Fruit fly (Drosophila melanogaster) whole organism, wandering third instar larva: ENCODE data around the gene RpS17.

Source experiments
- Abd-B ChIP-seq: fragments of >200 bp; optimal IDR thresholded peaks from 2 replicates; lab custom pipeline; 2017; ENCODE audit warnings: missing biosample characterization, missing genetic modification characterization
- CG32264 ChIP-seq: fragments of 200-800 bp; sonication (Bioruptor generic); optimal IDR thresholded peaks from 2 replicates; lab custom pipeline; 2016; ENCODE audit warnings: missing biosample characterization, missing genetic modification characterization
- CG9705 ChIP-seq: fragments of 200-800 bp; sonication (Bioruptor generic); optimal IDR thresholded peaks from 2 replicates; lab custom pipeline; 2018; ENCODE audit warnings: missing biosample characterization, mild to moderate bottlenecking, missing genetic modification characterization
- CrebA ChIP-seq: fragments of 200-800 bp; sonication (Bioruptor generic); optimal IDR thresholded peaks from 2 replicates; lab custom pipeline; 2016; ENCODE audit warnings: missing biosample characterization, mild to moderate bottlenecking, missing genetic modification characterization, borderline replicate concordance
- Dfd ChIP-seq: fragments of >200 bp; optimal IDR thresholded peaks from 2 replicates; lab custom pipeline; 2017; ENCODE audit warnings: missing biosample characterization, missing genetic modification characterization
- Dif ChIP-seq: fragments of 200-275, 200-300 bp; sonication (Bioruptor generic); optimal IDR thresholded peaks from 2 replicates; lab custom pipeline; 2018; ENCODE audit warnings: missing biosample characterization, missing genetic modification characterization; ENCODE audit not compliant: partially characterized antibody
- GATAd ChIP-seq: sonication (Bioruptor generic); optimal IDR thresholded peaks from 2 replicates; lab custom pipeline; 2016; ENCODE audit warnings: missing biosample characterization, missing genetic modification characterization
- HLH106 ChIP-seq: fragments of 200-800 bp; optimal IDR thresholded peaks from 3 replicates; lab custom pipeline; 2019; ENCODE audit warnings: missing biosample characterization, mild to moderate bottlenecking, missing genetic modification characterization, moderate library complexity
- Hnf4 ChIP-seq: fragments of 200-800 bp; sonication (Bioruptor generic); optimal IDR thresholded peaks from 2 replicates; lab custom pipeline; 2016; ENCODE audit warnings: missing biosample characterization, mild to moderate bottlenecking, missing genetic modification characterization
- Hr78 ChIP-seq: fragments of >200 bp; optimal IDR thresholded peaks from 2 replicates; lab custom pipeline; 2017; ENCODE audit warnings: missing biosample characterization, missing genetic modification characterization
- Hr83 ChIP-seq: fragments of 200-300 bp; sonication (Bioruptor generic); optimal IDR thresholded peaks from 2 replicates; lab custom pipeline; 2016; ENCODE audit warnings: missing biosample characterization, mild to moderate bottlenecking, missing genetic modification characterization, moderate library complexity; ENCODE audit not compliant: poor library complexity, severe bottlenecking
- Jra ChIP-seq: sonication (Bioruptor generic); optimal IDR thresholded peaks from 2 replicates; lab custom pipeline; 2016; ENCODE audit warnings: missing biosample characterization, missing genetic modification characterization
- Mio ChIP-seq: sonication (Bioruptor generic); optimal IDR thresholded peaks from 2 replicates; lab custom pipeline; 2016; ENCODE audit warnings: missing biosample characterization, missing genetic modification characterization
- Myc ChIP-seq: fragments of >200 bp; optimal IDR thresholded peaks from 2 replicates; lab custom pipeline; 2017
- N ChIP-seq: fragments of >200 bp; optimal IDR thresholded peaks from 2 replicates; lab custom pipeline; 2018; ENCODE audit warnings: missing biosample characterization, missing external identifiers, missing genetic modification characterization
- OdsH ChIP-seq: fragments of 200-800 bp; sonication (Bioruptor generic); optimal IDR thresholded peaks from 2 replicates; lab custom pipeline; 2016; ENCODE audit warnings: missing biosample characterization, mild to moderate bottlenecking, missing genetic modification characterization
- Rel ChIP-seq, 2 experiments: fragments of 200-800 bp; sonication (Bioruptor generic) in 1 of 2; optimal IDR thresholded peaks; 2 replicates in 1 of 2; 3 replicates in 1 of 2; lab custom pipeline; 2016 to 2019; ENCODE audit warnings: mild to moderate bottlenecking in 2 of 2, missing biosample characterization in 2 of 2, missing genetic modification characterization in 2 of 2, moderate library complexity in 1 of 2
- Sp1 ChIP-seq: fragments of 200-800 bp; sonication (Bioruptor generic); optimal IDR thresholded peaks from 3 replicates; lab custom pipeline; 2019; ENCODE audit warnings: missing biosample characterization, mild to moderate bottlenecking, missing genetic modification characterization, moderate library complexity
- br ChIP-seq: fragments of 200-800 bp; sonication (Bioruptor generic); optimal IDR thresholded peaks from 2 replicates; lab custom pipeline; 2016; ENCODE audit warnings: missing biosample characterization, missing genetic modification characterization
- brk ChIP-seq: fragments of 200-800 bp; sonication (Bioruptor generic); optimal IDR thresholded peaks from 2 replicates; lab custom pipeline; 2016; ENCODE audit warnings: missing biosample characterization, mild to moderate bottlenecking, missing genetic modification characterization
- dmrt93B ChIP-seq: fragments of 200-800 bp; sonication (Bioruptor generic); optimal IDR thresholded peaks from 2 replicates; lab custom pipeline; 2018; ENCODE audit warnings: missing biosample characterization, mild to moderate bottlenecking, missing genetic modification characterization
- dsf ChIP-seq: sonication (Bioruptor generic); optimal IDR thresholded peaks from 2 replicates; lab custom pipeline; 2016; ENCODE audit warnings: missing biosample characterization, missing genetic modification characterization, borderline replicate concordance
- ey ChIP-seq: fragments of 200-800 bp; sonication (Bioruptor generic); optimal IDR thresholded peaks from 2 replicates; lab custom pipeline; 2016; ENCODE audit warnings: missing biosample characterization, missing genetic modification characterization
- foxo ChIP-seq, 2 experiments: fragments of 200-800 bp; sonication (Bioruptor generic); optimal IDR thresholded peaks; 2 replicates in 1 of 2; 3 replicates in 1 of 2; lab custom pipeline; 2016 to 2017; ENCODE audit warnings: missing biosample characterization in 2 of 2, missing genetic modification characterization in 2 of 2
- fru ChIP-seq: fragments of 200-800 bp; sonication (Bioruptor generic); optimal IDR thresholded peaks from 3 replicates; lab custom pipeline; 2016; ENCODE audit warnings: missing biosample characterization, mild to moderate bottlenecking, missing genetic modification characterization
- h ChIP-seq: fragments of 200-800 bp; sonication (Bioruptor generic); optimal IDR thresholded peaks from 3 replicates; lab custom pipeline; 2016; ENCODE audit warnings: missing biosample characterization, mild to moderate bottlenecking, missing genetic modification characterization
- jim ChIP-seq: fragments of 175-275, 200-325 bp; sonication (Bioruptor generic); optimal IDR thresholded peaks from 2 replicates; lab custom pipeline; 2016; ENCODE audit warnings: missing biosample characterization, mild to moderate bottlenecking, missing genetic modification characterization
- lola ChIP-seq: fragments of >200 bp; optimal IDR thresholded peaks from 2 replicates; lab custom pipeline; 2017; ENCODE audit warnings: missing biosample characterization, missing genetic modification characterization
- pan ChIP-seq: fragments of >200 bp; optimal IDR thresholded peaks from 2 replicates; lab custom pipeline; 2017
- psq ChIP-seq: fragments of 200-800 bp; sonication (Bioruptor generic); optimal IDR thresholded peaks from 3 replicates; lab custom pipeline; 2017; ENCODE audit warnings: missing biosample characterization, mild to moderate bottlenecking, missing genetic modification characterization, moderate library complexity
- sage ChIP-seq: fragments of 200-800 bp; sonication (Bioruptor generic); optimal IDR thresholded peaks from 2 replicates; lab custom pipeline; 2016; ENCODE audit warnings: missing biosample characterization, mild to moderate bottlenecking, missing genetic modification characterization
- sv ChIP-seq: fragments of 200-800 bp; sonication (Bioruptor generic); optimal IDR thresholded peaks from 3 replicates; lab custom pipeline; 2016; ENCODE audit warnings: missing biosample characterization, missing genetic modification characterization
- tai ChIP-seq: sonication (Bioruptor generic); optimal IDR thresholded peaks from 2 replicates; lab custom pipeline; 2016; ENCODE audit warnings: missing biosample characterization, missing genetic modification characterization
- usp ChIP-seq: fragments of >200 bp; optimal IDR thresholded peaks from 2 replicates; lab custom pipeline; 2017; ENCODE audit warnings: missing biosample characterization, missing genetic modification characterization
- woc ChIP-seq: sonication (Bioruptor generic); optimal IDR thresholded peaks from 2 replicates; lab custom pipeline; 2016; ENCODE audit warnings: missing biosample characterization, mild to moderate bottlenecking, missing genetic modification characterization

RpS17 gene

dm6 chr3L:9467763-9468206 is 38.2 kb upstream of the RpS17 start (continued):
- TF ChIP-seq Rel (GFP tag; optimal IDR thresholded peaks at IDR 0.05; lab: Kevin White, UChicago) (peak; percentile 68), Rel (tag; optimal IDR thresholded peaks at IDR 0.05; lab: Kevin White, UChicago) (no peak)
- TF ChIP-seq, all 38 proteins: peak for 5

- TF ChIP-seq dsf (GFP tag; lab: Kevin White, UChicago) (no peak), sv (GFP tag; lab: Kevin White, UChicago) (no peak), sage (GFP tag; lab: Kevin White, UChicago) (no peak), foxo (GFP tag; optimal IDR thresholded peaks at IDR 0.05; lab: Kevin White, UChicago) (no peak)
Measured at dm6 chr3L:9467267-9467666, 37.6 kb upstream of the RpS17 start.

- TF ChIP-seq CrebA (GFP tag; lab: Kevin White, UChicago) (no peak), fru (GFP tag; lab: Kevin White, UChicago) (peak; percentile 18), HLH106 (no peak), Myc (lab: Kevin White, UChicago) (no peak)
Measured at dm6 chr3L:9466595-9466994, 37.0 kb upstream of the RpS17 start.

dm6 chr3L:9465652-9466244 is 36.1 kb upstream of the RpS17 start:
- TF ChIP-seq psq (GFP tag; lab: Kevin White, UChicago) (no peak), Abd-B (GFP tag; lab: Kevin White, UChicago) (no peak), tai (no peak), dsf (GFP tag; lab: Kevin White, UChicago) (no peak), sage (GFP tag; lab: Kevin White, UChicago) (no peak), Jra (no peak), pan (no peak), Hr78 (GFP tag; lab: Kevin White, UChicago) (no peak), br (GFP tag; lab: Kevin White, UChicago) (no peak), brk (no peak), Sp1 (GFP tag; lab: Kevin White, UChicago) (no peak), CG9705 (GFP tag; lab: Kevin White, UChicago) (no peak), Rel (GFP tag; optimal IDR thresholded peaks at IDR 0.05; lab: Kevin White, UChicago) (no peak), Rel (tag; optimal IDR thresholded peaks at IDR 0.05; lab: Kevin White, UChicago) (no peak), woc (GFP tag; lab: Kevin White, UChicago) (no peak), CG32264 (GFP tag; lab: Kevin White, UChicago) (no peak), sv (GFP tag; lab: Kevin White, UChicago) (no peak), CrebA (GFP tag; lab: Kevin White, UChicago) (no peak)

- no peak for TF ChIP-seq sv (GFP tag; lab: Kevin White, UChicago)
- TF ChIP-seq HLH106, result no peak
- TF ChIP-seq, all 38 proteins: peak for 0
Measured at dm6 chr3L:9462794-9463193, 33.2 kb upstream of the RpS17 start.

dm6 chr3L:9462247-9462769 is 32.7 kb upstream of the RpS17 start:
- TF ChIP-seq h (GFP tag; lab: Kevin White, UChicago) (peak; percentile 89), CrebA (GFP tag; lab: Kevin White, UChicago) (no peak), Dfd (GFP tag; lab: Kevin White, UChicago) (no peak), sage (GFP tag; lab: Kevin White, UChicago) (peak; percentile 82), N (GFP tag; lab: Kevin White, UChicago) (no peak), Myc (lab: Kevin White, UChicago) (no peak), ey (GFP tag; lab: Kevin White, UChicago) (peak; percentile 76), jim (GFP tag; lab: Kevin White, UChicago) (no peak), brk (peak; percentile 84), Hr78 (GFP tag; lab: Kevin White, UChicago) (no peak), lola (no peak), Dif (GFP tag; lab: Kevin White, UChicago) (no peak), Sp1 (GFP tag; lab: Kevin White, UChicago) (peak; percentile 94), foxo (GFP tag; optimal IDR thresholded peaks at IDR 0.05; lab: Kevin White, UChicago) (peak; percentile 0 to 86), CG32264 (GFP tag; lab: Kevin White, UChicago) (peak; percentile 50), OdsH (GFP tag; lab: Kevin White, UChicago) (peak; percentile 78), Abd-B (GFP tag; lab: Kevin White, UChicago) (no peak), Rel (GFP tag; optimal IDR thresholded peaks at IDR 0.05; lab: Kevin White, UChicago) (no peak), Rel (tag; optimal IDR thresholded peaks at IDR 0.05; lab: Kevin White, UChicago) (peak; percentile 61), Mio (GFP tag; lab: Kevin White, UChicago) (no peak), dsf (GFP tag; lab: Kevin White, UChicago) (peak; percentile 26), Jra (peak; percentile 24), Hnf4 (GFP tag; lab: Kevin White, UChicago) (peak; percentile 62), GATAd (no peak), psq (GFP tag; lab: Kevin White, UChicago) (peak; percentile 61), tai (peak; percentile 61), fru (GFP tag; lab: Kevin White, UChicago) (peak; percentile 89), HLH106 (peak; percentile 88), CG9705 (GFP tag; lab: Kevin White, UChicago) (peak; percentile 81), dmrt93B (GFP tag; lab: Kevin White, UChicago) (peak; percentile 79), br (GFP tag; lab: Kevin White, UChicago) (peak; percentile 83), usp (no peak), Hr83 (GFP tag; lab: Kevin White, UChicago) (no peak)
